Worm (Caenorhabditis elegans) whole organism, mixed stage, embryonic: ENCODE measurements around the gene K02E7.7.

Experiments used
- ceh-39 ChIP-seq: fragments of 150-350 bp; optimal IDR thresholded peaks from 2 replicates; lab custom pipeline; 2014; ENCODE audit warnings: missing biosample characterization, missing genetic modification characterization
- ces-1 ChIP-seq: fragments of 150-350 bp; optimal IDR thresholded peaks from 2 replicates; lab custom pipeline; 2014; ENCODE audit warnings: missing biosample characterization, missing genetic modification reagents, missing genetic modification characterization
- elt-3 ChIP-seq: fragments of 150-350 bp; optimal IDR thresholded peaks from 2 replicates; lab custom pipeline; 2014; ENCODE audit warnings: missing biosample characterization, missing genetic modification characterization
- flh-1 ChIP-seq: fragments of 200-800 bp; sonication (Bioruptor generic); optimal IDR thresholded peaks from 2 replicates; lab custom pipeline; 2018; ENCODE audit warnings: mild to moderate bottlenecking, missing genetic modification characterization, moderate library complexity, missing compliant biosample characterization
- lin-13 ChIP-seq: fragments of 150-350 bp; optimal IDR thresholded peaks from 2 replicates; lab custom pipeline; 2014; ENCODE audit warnings: missing biosample characterization, missing genetic modification characterization
- nhr-76 ChIP-seq: sonication (generic microtip); optimal IDR thresholded peaks from 2 replicates; lab custom pipeline; 2017; ENCODE audit warnings: missing biosample characterization, missing genetic modification characterization
- snpc-4 ChIP-seq: fragments of 150-350 bp; optimal IDR thresholded peaks from 2 replicates; lab custom pipeline; 2014; ENCODE audit warnings: missing biosample characterization, missing genetic modification characterization
- unc-39 ChIP-seq: fragments of 150-350 bp; optimal IDR thresholded peaks from 2 replicates; lab custom pipeline; 2014; ENCODE audit warnings: missing biosample characterization, missing genetic modification characterization
- ztf-11 ChIP-seq: fragments of 150-350 bp; optimal IDR thresholded peaks from 2 replicates; lab custom pipeline; 2014; ENCODE audit warnings: missing biosample characterization, missing genetic modification characterization

DNA sequence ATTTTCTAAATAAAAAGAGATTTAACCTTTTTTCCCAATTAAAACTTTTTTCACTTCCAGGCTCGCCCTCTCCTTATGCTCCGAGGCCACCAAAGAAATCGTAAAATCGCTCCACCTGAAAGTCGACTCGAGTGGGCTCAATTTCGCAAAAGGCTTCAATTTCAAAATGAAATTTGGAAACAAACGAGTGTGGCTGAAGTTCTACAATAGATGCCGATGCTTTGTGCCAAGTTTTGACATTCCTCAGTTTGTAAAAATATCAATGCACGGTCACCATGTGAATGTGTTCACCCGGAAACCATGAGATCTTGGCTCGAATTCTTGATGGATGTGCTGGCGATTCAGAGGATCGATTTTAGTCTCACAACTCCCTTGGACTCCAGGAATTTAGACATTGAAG is 28.2 kb upstream of the K02E7.7 start, which contains the start of gene M01D1.12:
- TF ChIP-seq elt-3 (no peak), lin-13 (tag; lab: Kevin White, UChicago) (no peak), ces-1 (no peak), ztf-11 (no peak), ceh-39 (tag; lab: Kevin White, UChicago) (no peak), nhr-76 (tag; lab: Kevin White, UChicago) (no peak), snpc-4 (tag; lab: Kevin White, UChicago) (no peak), unc-39 (tag; lab: Kevin White, UChicago) (no peak), flh-1 (GFP tag; lab: Kevin White, UChicago) (no peak)
